Fruit fly (Drosophila melanogaster): ENCODE data around the gene CG5953.

The CG5953 gene

dm6 chr2L:16542997-16543593 is 10.4 kb upstream of the CG5953 start (continued):
- TF ChIP-seq amos (GFP tag; IDR thresholded peaks at IDR 0.05; ENCODE audit: partially characterized antibody) (no peak), jigr1 (GFP tag; IDR thresholded peaks at IDR 0.05) (no peak), Ssrp (tag; optimal IDR thresholded peaks at IDR 0.05) (peak; percentile 64), Dad (GFP tag; optimal IDR thresholded peaks at IDR 0.05) (no peak), CG4617 (GFP tag; optimal IDR thresholded peaks at IDR 0.05; ENCODE audit: borderline replicate concordance) (peak; percentile 11), Ravus (GFP tag; IDR thresholded peaks at IDR 0.05) (no peak), PHDP (tag; optimal IDR thresholded peaks at IDR 0.05) (peak; percentile 87), toy (GFP tag; IDR thresholded peaks at IDR 0.05) (no peak), fu2 (GFP tag; optimal IDR thresholded peaks at IDR 0.05) (peak; percentile 54), mirr (GFP tag; optimal IDR thresholded peaks at IDR 0.05) (peak; percentile 86), CG16863 (GFP tag; optimal IDR thresholded peaks at IDR 0.05) (peak; percentile 20), CG4707 (GFP tag; optimal IDR thresholded peaks at IDR 0.05) (peak; percentile 89), Dip3 (GFP tag; optimal IDR thresholded peaks at IDR 0.05) (peak; percentile 38), CG8765 (GFP tag; IDR thresholded peaks at IDR 0.05) (no peak), nau (GFP tag; optimal IDR thresholded peaks at IDR 0.05) (peak; percentile 90), CG11398 (GFP tag; optimal IDR thresholded peaks at IDR 0.05) (peak; percentile 75), trem (tag; optimal IDR thresholded peaks at IDR 0.05) (peak; percentile 61), kay (GFP tag; optimal IDR thresholded peaks at IDR 0.05) (no peak), Lpt (GFP tag; optimal IDR thresholded peaks at IDR 0.05) (no peak), hkb (optimal IDR thresholded peaks at IDR 0.05) (no peak), hkb (GFP tag; IDR thresholded peaks at IDR 0.05) (peak; percentile 77), Hr3 (GFP tag; optimal IDR thresholded peaks at IDR 0.05) (peak; percentile 21), oc (tag; optimal IDR thresholded peaks at IDR 0.05) (peak; percentile 78), CG3407 (GFP tag; optimal IDR thresholded peaks at IDR 0.05) (peak; percentile 84), CG16779 (GFP tag; IDR thresholded peaks at IDR 0.05) (no peak), pho (GFP tag; optimal IDR thresholded peaks at IDR 0.05) (peak; percentile 70), ham (GFP tag; IDR thresholded peaks at IDR 0.05) (no peak), disco-r (GFP tag; optimal IDR thresholded peaks at IDR 0.05) (peak; percentile 79), CG2712 (tag; optimal IDR thresholded peaks at IDR 0.05) (peak; percentile 69), CG12236 (GFP tag; optimal IDR thresholded peaks at IDR 0.05) (peak; percentile 76), CG1647 (GFP tag; optimal IDR thresholded peaks at IDR 0.05) (no peak), CG17568 (GFP tag; optimal IDR thresholded peaks at IDR 0.05) (peak; percentile 91), Hmx (GFP tag; optimal IDR thresholded peaks at IDR 0.05) (no peak), CG9797 (GFP tag; optimal IDR thresholded peaks at IDR 0.05) (no peak), CG12391 (tag; optimal IDR thresholded peaks at IDR 0.05) (peak; percentile 85), crp (GFP tag; optimal IDR thresholded peaks at IDR 0.05) (peak in 1 of 2 experiments; percentile 50), Usf (GFP tag; optimal IDR thresholded peaks at IDR 0.05) (peak; percentile 32), chinmo (GFP tag; IDR thresholded peaks at IDR 0.05; ENCODE audit: partially characterized antibody) (no peak), CG15514 (GFP tag; optimal IDR thresholded peaks at IDR 0.05) (peak; percentile 98), tup (GFP tag; optimal IDR thresholded peaks at IDR 0.05) (no peak), nerfin-2 (GFP tag; IDR thresholded peaks at IDR 0.05; ENCODE audit: partially characterized antibody) (no peak), CG5180 (GFP tag; optimal IDR thresholded peaks at IDR 0.05) (peak; percentile 68), CG18011 (GFP tag; optimal IDR thresholded peaks at IDR 0.05) (peak; percentile 69), ase (GFP tag; IDR thresholded peaks at IDR 0.05) (peak; percentile 39; the same call in 2 of the 3 replicates), CG9817 (tag; optimal IDR thresholded peaks at IDR 0.05) (peak; percentile 86), CG14667 (GFP tag; IDR thresholded peaks at IDR 0.05) (no peak), CG8388 (GFP tag; optimal IDR thresholded peaks at IDR 0.05) (peak; percentile 80), eyg (GFP tag; optimal IDR thresholded peaks at IDR 0.05) (peak; percentile 52), CG4424 (GFP tag; optimal IDR thresholded peaks at IDR 0.05) (peak; percentile 80), ac (GFP tag; optimal IDR thresholded peaks at IDR 0.05) (no peak)
